Worm (Caenorhabditis elegans): Measurements from ENCODE around the gene mrps-24.

Gene mrps-24

DNA sequence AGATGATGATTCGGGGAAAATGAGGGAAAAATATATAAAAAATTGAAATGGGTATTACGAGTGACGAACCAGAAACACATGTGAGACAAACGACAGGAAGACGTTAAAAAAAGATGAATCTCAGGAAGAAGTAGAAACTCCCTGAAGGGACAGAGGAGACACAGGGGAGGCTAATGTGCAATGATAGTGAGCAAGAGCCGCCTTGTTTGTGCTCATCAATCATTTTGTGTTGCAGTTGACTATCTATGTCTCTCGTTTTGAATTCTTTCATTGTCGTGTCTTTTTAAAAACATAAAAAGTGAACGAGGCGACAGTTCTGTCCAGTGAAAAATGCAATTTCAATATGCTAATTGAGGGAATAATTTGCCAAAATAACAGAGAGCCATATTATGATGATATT, 15.1 kb downstream of the mrps-24 start:
- TF ChIP-seq tra-4 (tag; optimal IDR thresholded peaks at IDR 0.05) (no peak), sea-1 (GFP tag; conservative IDR thresholded peaks at IDR 0.05) (no peak), ama-1 (optimal IDR thresholded peaks at IDR 0.05) (no peak), hmbx-1 (tag; optimal IDR thresholded peaks at IDR 0.05) (no peak), ceh-13 (GFP tag; optimal IDR thresholded peaks at IDR 0.05) (no peak)

DNA sequence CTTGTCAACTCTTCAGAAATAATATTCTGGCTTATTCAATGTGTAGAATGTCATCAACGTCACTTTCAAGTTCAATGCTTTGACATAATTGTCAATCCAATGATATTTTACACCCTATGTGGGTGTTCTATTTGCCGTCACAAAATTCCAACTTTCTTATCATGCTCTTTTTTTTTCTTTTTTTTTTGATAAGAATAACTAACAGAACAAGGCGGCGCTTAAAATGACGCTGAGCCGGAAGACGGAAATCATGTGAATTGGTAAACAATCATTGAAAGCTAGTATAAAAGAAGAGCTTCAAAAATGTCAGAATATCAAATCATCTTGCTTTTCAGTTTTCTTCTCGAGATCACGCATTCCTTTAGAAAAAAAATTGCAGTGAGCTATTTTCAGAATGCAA, 16.5 kb downstream of the mrps-24 start, which contains the start of gene C50F7.5:
C50F7.5 (plus strand) TSS at position 395 of the 400 bp plus-strand sequence.
- TF ChIP-seq ama-1 (optimal IDR thresholded peaks at IDR 0.05): no peak
- TF ChIP-seq flt-1 (GFP tag; IDR thresholded peaks at IDR 0.05): no peak
- TF ChIP-seq sea-1 (GFP tag; conservative IDR thresholded peaks at IDR 0.05): no peak
- no peak for TF ChIP-seq B0310.2 (tag; optimal IDR thresholded peaks at IDR 0.05)
- TF ChIP-seq ets-7 (tag; optimal IDR thresholded peaks at IDR 0.05): no peak
- TF ChIP-seq F13C5.2 (tag; optimal IDR thresholded peaks at IDR 0.05): no peak
- no peak for TF ChIP-seq scrt-1 (GFP tag; IDR thresholded peaks at IDR 0.05)
- TF ChIP-seq hmbx-1 (tag; optimal IDR thresholded peaks at IDR 0.05): no peak
- TF ChIP-seq pes-1 (GFP tag; IDR thresholded peaks at IDR 0.05): no peak
- TF ChIP-seq tbx-11 (GFP tag; IDR thresholded peaks at IDR 0.05): no peak
- no peak for TF ChIP-seq tra-4 (tag; optimal IDR thresholded peaks at IDR 0.05)
- no peak for TF ChIP-seq ceh-36 (tag; optimal IDR thresholded peaks at IDR 0.05)
- TF ChIP-seq tbx-37 (GFP tag; conservative IDR thresholded peaks at IDR 0.05): no peak
- TF ChIP-seq ceh-13 (GFP tag; optimal IDR thresholded peaks at IDR 0.05): no peak
- no peak for TF ChIP-seq hnd-1 (tag; optimal IDR thresholded peaks at IDR 0.05)
- TF ChIP-seq aly-1 (tag; optimal IDR thresholded peaks at IDR 0.05): no peak
- no peak for TF ChIP-seq hmg-4 (GFP tag; optimal IDR thresholded peaks at IDR 0.05)

DNA sequence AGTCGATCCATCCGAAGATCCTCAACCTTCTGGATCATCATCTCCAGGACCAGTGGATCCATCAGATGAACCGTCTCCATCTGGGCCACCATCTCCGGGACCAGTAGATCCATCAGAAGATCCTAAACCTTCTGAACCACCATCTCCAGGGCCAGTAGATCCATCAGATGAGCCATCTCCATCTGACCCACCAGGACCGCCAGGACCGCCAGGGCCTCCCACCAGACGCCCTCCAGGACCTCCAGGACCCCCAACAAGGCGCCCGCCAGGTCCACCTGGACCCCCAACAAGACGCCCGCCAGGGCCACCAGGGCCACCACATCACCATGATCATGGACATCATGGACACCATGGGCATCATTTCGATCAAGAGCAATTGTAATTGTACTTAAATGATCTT, 17.4 kb downstream of the mrps-24 start:
- TF ChIP-seq scrt-1 (GFP tag; IDR thresholded peaks at IDR 0.05) (no peak), pes-1 (GFP tag; IDR thresholded peaks at IDR 0.05) (no peak), ama-1 (optimal IDR thresholded peaks at IDR 0.05) (no peak), flt-1 (GFP tag; IDR thresholded peaks at IDR 0.05) (no peak)

DNA sequence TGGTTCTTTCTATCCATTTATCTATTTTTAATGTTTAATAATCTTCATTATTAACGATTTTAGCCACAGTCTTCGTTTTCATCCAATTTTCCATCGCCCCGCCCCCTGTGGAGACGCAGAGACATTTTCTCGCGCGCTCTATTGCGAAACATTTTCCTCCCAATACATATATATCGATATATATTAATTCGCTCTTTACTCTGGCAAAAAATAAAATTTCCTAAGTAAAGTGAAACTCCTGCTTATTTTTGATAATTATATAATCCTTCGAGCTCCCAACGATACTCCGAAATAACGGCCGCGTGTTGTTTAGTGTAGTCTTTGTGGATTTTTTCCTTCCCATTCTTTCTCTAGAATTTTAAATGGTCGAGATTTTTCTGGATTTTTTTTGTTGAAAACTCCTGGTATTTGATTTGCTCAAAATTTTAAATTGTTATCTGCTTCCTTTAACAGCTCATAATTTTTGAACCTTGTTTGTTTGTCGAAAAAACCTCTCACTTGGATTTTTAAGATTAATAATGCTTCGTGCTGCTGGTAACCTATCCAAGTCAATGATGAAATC, 18.6 kb downstream of the mrps-24 start, which contains the start of gene sucg-1:
sucg-1 (plus strand) TSS at position 512 of the 562 bp plus-strand sequence.
- TF ChIP-seq F13C5.2 (tag; optimal IDR thresholded peaks at IDR 0.05) (no peak), aly-1 (tag; optimal IDR thresholded peaks at IDR 0.05) (no peak), ama-1 (optimal IDR thresholded peaks at IDR 0.05) (no peak), sea-1 (GFP tag; conservative IDR thresholded peaks at IDR 0.05) (no peak), hnd-1 (tag; optimal IDR thresholded peaks at IDR 0.05) (no peak), tbx-11 (GFP tag; IDR thresholded peaks at IDR 0.05) (no peak), scrt-1 (GFP tag; IDR thresholded peaks at IDR 0.05) (no peak), ceh-13 (GFP tag; optimal IDR thresholded peaks at IDR 0.05) (no peak), hmbx-1 (tag; optimal IDR thresholded peaks at IDR 0.05) (no peak)

DNA sequence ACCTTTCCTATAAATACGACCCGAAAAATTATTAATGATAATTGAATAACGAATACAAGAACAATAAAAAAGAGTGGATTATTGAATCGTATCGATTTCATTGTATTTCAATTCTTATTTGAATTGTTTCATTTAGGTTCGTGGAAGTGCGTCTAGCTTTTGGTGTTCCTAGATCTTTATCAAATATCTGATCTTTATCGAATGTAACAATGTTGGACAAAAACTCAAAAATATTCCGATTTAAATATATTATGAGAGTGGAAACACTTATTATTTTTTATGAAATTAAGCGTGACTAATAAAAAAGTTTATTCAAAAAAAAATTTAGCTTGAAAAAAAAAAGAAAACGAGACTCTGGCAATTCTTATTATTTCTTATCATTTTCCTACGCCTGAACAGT, 22.1 kb downstream of the mrps-24 start, which contains the start of the genes C50F7.9 and C50F7.3:
C50F7.9 (minus strand) TSS at position 101 of the 400 bp plus-strand sequence.
C50F7.3 (plus strand) TSS at position 370 of the 400 bp plus-strand sequence.
- no peak for TF ChIP-seq hnd-1 (tag; optimal IDR thresholded peaks at IDR 0.05)
- TF ChIP-seq ets-7 (tag; optimal IDR thresholded peaks at IDR 0.05): no peak
- TF ChIP-seq hmg-4 (GFP tag; optimal IDR thresholded peaks at IDR 0.05): no peak
- no peak for TF ChIP-seq flt-1 (GFP tag; IDR thresholded peaks at IDR 0.05)
- no peak for TF ChIP-seq tra-4 (tag; optimal IDR thresholded peaks at IDR 0.05)
- no peak for TF ChIP-seq F13C5.2 (tag; optimal IDR thresholded peaks at IDR 0.05)
- TF ChIP-seq hmbx-1 (tag; optimal IDR thresholded peaks at IDR 0.05): no peak
- TF ChIP-seq ceh-36 (tag; optimal IDR thresholded peaks at IDR 0.05): no peak

DNA sequence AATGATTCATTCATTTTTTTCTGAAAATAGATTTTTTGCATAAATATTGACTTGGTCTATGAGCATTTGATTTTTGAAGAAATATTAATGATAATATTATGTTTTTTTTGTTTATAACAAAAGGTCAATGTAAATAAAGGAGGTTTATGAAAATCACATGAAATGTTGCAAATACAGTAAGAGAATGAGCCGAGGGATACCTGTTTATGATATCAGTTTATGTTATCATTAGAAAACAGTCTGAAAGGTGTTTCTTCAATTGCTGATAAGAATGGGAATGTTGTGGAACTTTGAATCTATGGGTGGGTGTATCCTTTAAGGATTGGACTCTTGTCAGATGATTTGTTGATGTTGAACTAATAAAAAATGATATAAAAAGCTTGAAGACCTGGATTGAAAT, 24.3 kb downstream of the mrps-24 start:
- TF ChIP-seq flt-1 (GFP tag; IDR thresholded peaks at IDR 0.05): no peak
- TF ChIP-seq pes-1 (GFP tag; IDR thresholded peaks at IDR 0.05): no peak
- no peak for TF ChIP-seq scrt-1 (GFP tag; IDR thresholded peaks at IDR 0.05)

DNA sequence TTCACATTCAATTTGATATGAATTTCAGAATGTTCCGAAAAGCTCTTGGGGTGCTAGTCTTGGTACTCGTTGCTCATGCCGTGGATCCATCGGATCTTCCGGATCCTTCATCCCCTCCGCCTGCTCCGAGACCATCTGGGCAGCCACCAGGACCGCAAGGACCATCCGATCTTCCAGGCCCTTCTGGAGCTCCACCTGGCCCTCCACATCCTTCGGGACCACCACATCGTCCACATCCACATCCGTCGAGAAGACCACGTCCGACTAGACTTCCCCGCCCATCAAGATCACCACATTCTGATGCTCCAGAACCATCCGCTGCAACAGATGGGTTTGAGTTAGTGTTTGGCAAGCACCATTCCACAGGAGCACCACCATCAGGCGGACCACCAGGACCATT, 24.8 kb downstream of the mrps-24 start, which contains the start of gene clx-1:
clx-1 (plus strand) TSS at position 30 of the 400 bp plus-strand sequence.
- TF ChIP-seq tbx-37 (GFP tag; conservative IDR thresholded peaks at IDR 0.05): no peak
- TF ChIP-seq hnd-1 (tag; optimal IDR thresholded peaks at IDR 0.05): no peak
- no peak for TF ChIP-seq aly-1 (tag; optimal IDR thresholded peaks at IDR 0.05)

DNA sequence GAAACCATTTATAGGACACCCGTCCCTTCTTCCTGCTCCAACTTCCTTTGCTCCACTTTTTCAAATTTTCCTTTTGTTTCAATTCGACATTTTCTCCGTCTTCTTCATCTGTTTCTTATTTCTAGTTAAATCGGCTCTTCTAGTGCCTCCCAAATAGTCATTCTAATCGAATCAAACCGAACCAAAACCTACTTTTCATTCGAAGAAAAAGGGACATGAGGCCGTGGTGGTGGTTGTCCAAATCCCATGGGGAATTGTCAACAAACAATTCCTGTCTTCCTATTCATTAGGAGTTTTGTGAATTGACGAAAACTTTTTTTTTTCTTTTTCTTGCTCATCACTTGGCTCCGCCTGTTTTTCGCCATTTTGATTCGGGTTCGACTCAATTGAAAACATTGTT, 26.8 kb downstream of the mrps-24 start:
- no peak for TF ChIP-seq tra-4 (tag; optimal IDR thresholded peaks at IDR 0.05)
- TF ChIP-seq F13C5.2 (tag; optimal IDR thresholded peaks at IDR 0.05): no peak
- no peak for TF ChIP-seq hmg-4 (GFP tag; optimal IDR thresholded peaks at IDR 0.05)
- TF ChIP-seq aly-1 (tag; optimal IDR thresholded peaks at IDR 0.05): no peak
- TF ChIP-seq ama-1 (optimal IDR thresholded peaks at IDR 0.05): no peak
- TF ChIP-seq pes-1 (GFP tag; IDR thresholded peaks at IDR 0.05): no peak
- no peak for TF ChIP-seq B0310.2 (tag; optimal IDR thresholded peaks at IDR 0.05)
- no peak for TF ChIP-seq ceh-13 (GFP tag; optimal IDR thresholded peaks at IDR 0.05)
- TF ChIP-seq ceh-36 (tag; optimal IDR thresholded peaks at IDR 0.05): no peak

DNA sequence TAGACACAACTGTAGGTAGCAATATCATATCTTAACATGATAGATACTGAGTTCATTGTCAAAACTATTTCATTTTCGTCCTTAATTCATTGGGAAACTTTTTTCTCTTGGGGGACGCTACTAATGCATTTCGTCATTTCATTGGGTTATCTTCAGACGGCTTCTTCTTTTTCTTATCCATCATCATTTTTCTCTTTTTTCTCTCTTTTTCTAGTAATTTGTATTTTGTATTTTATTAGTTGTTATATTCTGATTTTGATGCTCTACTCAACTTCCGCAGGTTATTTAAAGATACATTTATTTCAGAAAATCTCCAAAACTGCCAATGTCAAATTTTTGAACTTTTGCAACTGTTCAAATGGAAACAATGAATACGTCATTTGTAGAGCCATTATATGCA, 33.7 kb downstream of the mrps-24 start, which contains the start of gene npr-35:
npr-35 (plus strand) TSS at position 301 of the 400 bp plus-strand sequence.
- TF ChIP-seq hnd-1 (tag; optimal IDR thresholded peaks at IDR 0.05) (no peak), ceh-36 (tag; optimal IDR thresholded peaks at IDR 0.05) (no peak), ceh-13 (GFP tag; optimal IDR thresholded peaks at IDR 0.05) (no peak), ama-1 (optimal IDR thresholded peaks at IDR 0.05) (no peak), flt-1 (GFP tag; IDR thresholded peaks at IDR 0.05) (no peak), tbx-37 (GFP tag; conservative IDR thresholded peaks at IDR 0.05) (no peak), aly-1 (tag; optimal IDR thresholded peaks at IDR 0.05) (no peak), sea-1 (GFP tag; conservative IDR thresholded peaks at IDR 0.05) (no peak), F13C5.2 (tag; optimal IDR thresholded peaks at IDR 0.05) (no peak), tbx-11 (GFP tag; IDR thresholded peaks at IDR 0.05) (no peak), hmbx-1 (tag; optimal IDR thresholded peaks at IDR 0.05) (no peak), B0310.2 (tag; optimal IDR thresholded peaks at IDR 0.05) (no peak), hmg-4 (GFP tag; optimal IDR thresholded peaks at IDR 0.05) (no peak), ets-7 (tag; optimal IDR thresholded peaks at IDR 0.05) (no peak), pes-1 (GFP tag; IDR thresholded peaks at IDR 0.05) (no peak)

All from whole organism, early embryonic.